Fruit fly (Drosophila melanogaster): ENCODE measurements around the gene CG6254.

CG6254 gene

dm6 chr3R:10113746-10114145 lies 47.4 kb downstream of the CG6254 start:
- TF ChIP-seq rgr (GFP tag; optimal IDR thresholded peaks at IDR 0.05): no peak
- TF ChIP-seq brk (GFP tag; optimal IDR thresholded peaks at IDR 0.05): no peak
- TF ChIP-seq Dif (GFP tag; optimal IDR thresholded peaks at IDR 0.05; ENCODE audit: partially characterized antibody): no peak
- TF ChIP-seq fru (GFP tag; optimal IDR thresholded peaks at IDR 0.05): no peak
- TF ChIP-seq dl (GFP tag; optimal IDR thresholded peaks at IDR 0.05; ENCODE audit: insufficient read depth in 1 of 2, partially characterized antibody in 2 of 2): no peak
- no peak for TF ChIP-seq dsf (GFP tag; optimal IDR thresholded peaks at IDR 0.05; ENCODE audit: borderline replicate concordance)
- no peak for TF ChIP-seq psq (GFP tag; optimal IDR thresholded peaks at IDR 0.05)

- TF ChIP-seq HLH106 (tag; optimal IDR thresholded peaks at IDR 0.05) (no peak), psq (GFP tag; optimal IDR thresholded peaks at IDR 0.05) (no peak), ey (GFP tag; optimal IDR thresholded peaks at IDR 0.05) (no peak), dsf (GFP tag; optimal IDR thresholded peaks at IDR 0.05; ENCODE audit: borderline replicate concordance) (no peak), N (GFP tag; optimal IDR thresholded peaks at IDR 0.05) (no peak), Dif (GFP tag; optimal IDR thresholded peaks at IDR 0.05; ENCODE audit: partially characterized antibody) (no peak), usp (GFP tag; optimal IDR thresholded peaks at IDR 0.05) (no peak)
Measured at dm6 chr3R:10112195-10112594, 48.9 kb downstream of the CG6254 start, which contains the start of gene CAH7. CAH7 (plus strand) TSS chr3R:10112237.

- TF ChIP-seq dl (GFP tag; optimal IDR thresholded peaks at IDR 0.05; ENCODE audit: insufficient read depth in 1 of 2, partially characterized antibody in 2 of 2) (no peak), Hr83 (GFP tag; optimal IDR thresholded peaks at IDR 0.05; ENCODE audit: poor library complexity, severe bottlenecking) (no peak), rgr (GFP tag; optimal IDR thresholded peaks at IDR 0.05) (peak; percentile 20), HLH106 (tag; optimal IDR thresholded peaks at IDR 0.05) (peak; percentile 24), fru (GFP tag; optimal IDR thresholded peaks at IDR 0.05) (peak; percentile 20), CG9705 (GFP tag; optimal IDR thresholded peaks at IDR 0.05) (no peak), woc (GFP tag; optimal IDR thresholded peaks at IDR 0.05) (no peak), Sp1 (GFP tag; optimal IDR thresholded peaks at IDR 0.05) (peak; percentile 14), lola (GFP tag; optimal IDR thresholded peaks at IDR 0.05) (no peak), foxo (GFP tag; optimal IDR thresholded peaks at IDR 0.05) (peak in 1 of 2 experiments; percentile 46)
Measured at dm6 chr3R:10111815-10112185, 49.3 kb downstream of the CG6254 start.

dm6 chr3R:10111150-10111814 lies 49.8 kb downstream of the CG6254 start:
- TF ChIP-seq ey (GFP tag; optimal IDR thresholded peaks at IDR 0.05): no peak

dm6 chr3R:10109938-10110337 lies 51.2 kb downstream of the CG6254 start, which contains the start of gene Fmr1:
Fmr1 (minus strand) TSS chr3R:10110121.
- TF ChIP-seq psq (GFP tag; optimal IDR thresholded peaks at IDR 0.05) (peak; percentile 97), Sp1 (GFP tag; optimal IDR thresholded peaks at IDR 0.05) (no peak), sage (GFP tag; optimal IDR thresholded peaks at IDR 0.05) (no peak), Vsx2 (GFP tag; optimal IDR thresholded peaks at IDR 0.05; ENCODE audit: partially characterized antibody) (no peak), Abd-B (GFP tag; optimal IDR thresholded peaks at IDR 0.05) (no peak), Mio (GFP tag; optimal IDR thresholded peaks at IDR 0.05) (no peak), rgr (GFP tag; optimal IDR thresholded peaks at IDR 0.05) (peak; percentile 29), Rel (GFP tag; optimal IDR thresholded peaks at IDR 0.05) (no peak), Rel (tag; optimal IDR thresholded peaks at IDR 0.05) (peak; percentile 12), Hnf4 (GFP tag; optimal IDR thresholded peaks at IDR 0.05) (no peak), dmrt93B (GFP tag; optimal IDR thresholded peaks at IDR 0.05) (no peak), jim (GFP tag; optimal IDR thresholded peaks at IDR 0.05) (no peak), Dif (GFP tag; optimal IDR thresholded peaks at IDR 0.05; ENCODE audit: partially characterized antibody) (no peak), br (GFP tag; optimal IDR thresholded peaks at IDR 0.05) (peak; percentile 40), ey (GFP tag; optimal IDR thresholded peaks at IDR 0.05) (peak; percentile 26), lola (GFP tag; optimal IDR thresholded peaks at IDR 0.05) (no peak), Jra (GFP tag; optimal IDR thresholded peaks at IDR 0.05) (no peak), usp (GFP tag; optimal IDR thresholded peaks at IDR 0.05) (no peak), Hr83 (GFP tag; optimal IDR thresholded peaks at IDR 0.05; ENCODE audit: poor library complexity, severe bottlenecking) (no peak), tai (GFP tag; optimal IDR thresholded peaks at IDR 0.05) (no peak), Dfd (GFP tag; optimal IDR thresholded peaks at IDR 0.05) (no peak), HLH106 (tag; optimal IDR thresholded peaks at IDR 0.05) (peak; percentile 50), pan (optimal IDR thresholded peaks at IDR 0.05) (no peak), sv (GFP tag; optimal IDR thresholded peaks at IDR 0.05) (no peak), CrebA (GFP tag; optimal IDR thresholded peaks at IDR 0.05; ENCODE audit: borderline replicate concordance) (no peak), fru (GFP tag; optimal IDR thresholded peaks at IDR 0.05) (peak; percentile 59), h (GFP tag; optimal IDR thresholded peaks at IDR 0.05) (peak; percentile 60), GATAd (GFP tag; optimal IDR thresholded peaks at IDR 0.05) (peak; percentile 77), CG32264 (GFP tag; optimal IDR thresholded peaks at IDR 0.05) (no peak), N (GFP tag; optimal IDR thresholded peaks at IDR 0.05) (no peak), dsf (GFP tag; optimal IDR thresholded peaks at IDR 0.05; ENCODE audit: borderline replicate concordance) (no peak), foxo (GFP tag; optimal IDR thresholded peaks at IDR 0.05) (peak in 1 of 2 experiments; percentile 57), brk (GFP tag; optimal IDR thresholded peaks at IDR 0.05) (no peak), Myc (optimal IDR thresholded peaks at IDR 0.05) (peak; percentile 37), CG9705 (GFP tag; optimal IDR thresholded peaks at IDR 0.05) (peak; percentile 31), OdsH (GFP tag; optimal IDR thresholded peaks at IDR 0.05) (peak; percentile 11), woc (GFP tag; optimal IDR thresholded peaks at IDR 0.05) (no peak)

Data from whole organism, wandering third instar larva.